Fruit fly (Drosophila melanogaster): Measurements from ENCODE around the gene CG33635.

Gene CG33635

DNA sequence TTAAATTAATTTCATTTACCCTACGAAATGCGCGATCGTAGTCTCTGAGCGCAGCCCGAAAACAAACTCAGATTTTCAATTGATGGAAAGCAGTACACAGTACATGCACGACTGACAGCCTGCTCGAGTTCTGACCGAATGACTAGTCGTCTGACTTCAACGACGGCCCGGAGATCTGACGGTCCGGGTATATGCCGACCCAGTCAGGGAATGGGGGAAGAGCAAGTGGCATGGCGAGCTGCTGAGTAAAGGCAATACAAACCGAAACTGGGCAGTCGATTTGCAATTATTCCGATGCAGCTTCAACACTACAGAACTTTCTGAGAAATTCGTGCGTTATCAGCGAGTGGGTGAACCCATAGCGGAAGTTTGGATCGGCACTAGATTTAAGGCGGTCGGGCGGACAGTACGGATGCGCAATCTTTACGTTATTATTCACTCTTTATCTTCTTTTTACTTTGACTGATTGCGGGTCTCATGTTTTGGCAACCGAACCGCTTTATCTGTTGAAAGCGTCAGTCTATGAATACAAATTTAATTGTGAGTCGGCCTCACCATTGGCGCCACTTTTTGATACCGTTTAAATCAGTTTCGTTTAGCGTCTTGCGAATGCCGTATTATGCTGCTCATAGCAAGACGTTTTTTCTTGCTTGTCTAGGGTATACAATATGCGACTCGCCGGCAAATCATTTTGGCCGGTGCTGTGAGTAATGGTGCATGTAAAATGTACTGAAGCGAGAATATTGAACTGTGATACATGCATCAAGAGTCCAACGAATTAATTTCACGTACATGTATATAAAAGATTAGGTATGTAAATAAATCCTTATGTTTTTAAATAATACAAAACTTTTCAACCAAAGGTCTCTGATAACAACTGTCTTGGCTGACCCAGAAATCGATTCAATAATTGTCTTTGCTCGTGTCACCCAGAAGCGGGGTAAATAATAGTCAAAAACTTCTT lies 37.7 kb downstream of the CG33635 start (continued):
- no peak for TF ChIP-seq zf30C (GFP tag; optimal IDR thresholded peaks at IDR 0.05)
- TF ChIP-seq CG16815 (GFP tag; optimal IDR thresholded peaks at IDR 0.05) = no peak
- no peak for TF ChIP-seq CG4617 (GFP tag; optimal IDR thresholded peaks at IDR 0.05; ENCODE audit: borderline replicate concordance)
- TF ChIP-seq Deaf1 (tag; optimal IDR thresholded peaks at IDR 0.05) = peak; percentile 58
- no peak for TF ChIP-seq CG1602 (GFP tag; optimal IDR thresholded peaks at IDR 0.05)
- no peak for TF ChIP-seq stwl (tag; optimal IDR thresholded peaks at IDR 0.05)
- TF ChIP-seq Pdp1 (GFP tag; optimal IDR thresholded peaks at IDR 0.05) = peak in 1 of 2 experiments; percentile 7
- no peak for TF ChIP-seq Doc3 (GFP tag; IDR thresholded peaks at IDR 0.05; ENCODE audit: partially characterized antibody)
- TF ChIP-seq ab (GFP tag; optimal IDR thresholded peaks at IDR 0.05) = no peak
- TF ChIP-seq Dll (GFP tag; IDR thresholded peaks at IDR 0.05; ENCODE audit: partially characterized antibody) = no peak
- TF ChIP-seq CG7786 (GFP tag; optimal IDR thresholded peaks at IDR 0.05) = no peak
- no peak for TF ChIP-seq CG12299 (tag; optimal IDR thresholded peaks at IDR 0.05)
- no peak for TF ChIP-seq CG3838 (GFP tag; optimal IDR thresholded peaks at IDR 0.05)
- TF ChIP-seq CG8388 (GFP tag; optimal IDR thresholded peaks at IDR 0.05) = no peak
- peak; percentile 18; the same call in 1 of the 2 replicates for TF ChIP-seq slbo (GFP tag; IDR thresholded peaks at IDR 0.05)
- no peak for TF ChIP-seq CG15073 (GFP tag; optimal IDR thresholded peaks at IDR 0.05)
- TF ChIP-seq HmgD (GFP tag; optimal IDR thresholded peaks at IDR 0.05) = no peak
- TF ChIP-seq CG7271 (tag; optimal IDR thresholded peaks at IDR 0.05) = no peak
- no peak for TF ChIP-seq toy (GFP tag; IDR thresholded peaks at IDR 0.05)
- no peak for TF ChIP-seq tup (GFP tag; optimal IDR thresholded peaks at IDR 0.05)
- TF ChIP-seq CG1647 (GFP tag; optimal IDR thresholded peaks at IDR 0.05) = no peak
- TF ChIP-seq Hr78 (GFP tag; optimal IDR thresholded peaks at IDR 0.05) = peak in 1 of 2 experiments; percentile 52
- no peak for TF ChIP-seq pum (GFP tag; optimal IDR thresholded peaks at IDR 0.05)
- no peak for TF ChIP-seq CG13287 (GFP tag; IDR thresholded peaks at IDR 0.05; ENCODE audit: partially characterized antibody)
- TF ChIP-seq CG18599 (GFP tag; optimal IDR thresholded peaks at IDR 0.05) = peak; percentile 29
- no peak for TF ChIP-seq sima (GFP tag; optimal IDR thresholded peaks at IDR 0.05)
- TF ChIP-seq Sry-δ (GFP tag; optimal IDR thresholded peaks at IDR 0.05) = no peak
- peak; percentile 26 for TF ChIP-seq gem (tag; optimal IDR thresholded peaks at IDR 0.05)
- TF ChIP-seq Ets65A (GFP tag) = no peak
- TF ChIP-seq CG1832 (GFP tag; optimal IDR thresholded peaks at IDR 0.05) = no peak
- TF ChIP-seq dati (GFP tag; IDR thresholded peaks at IDR 0.05) = no peak
- no peak for TF ChIP-seq E2f2 (GFP tag; IDR thresholded peaks at IDR 0.05)
- peak; percentile 23 for TF ChIP-seq exex (tag; optimal IDR thresholded peaks at IDR 0.05)
- TF ChIP-seq CG10959 (GFP tag; IDR thresholded peaks at IDR 0.05) = no peak
- no peak for TF ChIP-seq CG11093 (GFP tag; IDR thresholded peaks at IDR 0.05)
- 0 out of 4 replicates have a peak, but pooled peaks have one; percentile 51 for TF ChIP-seq chinmo (GFP tag; IDR thresholded peaks at IDR 0.05; ENCODE audit: partially characterized antibody)
- peak; percentile 7 for TF ChIP-seq lab (GFP tag; optimal IDR thresholded peaks at IDR 0.05)
- TF ChIP-seq chif (GFP tag; optimal IDR thresholded peaks at IDR 0.05) = no peak
- TF ChIP-seq Stat92E (GFP tag; optimal IDR thresholded peaks at IDR 0.05) = no peak
- TF ChIP-seq PHDP (tag; optimal IDR thresholded peaks at IDR 0.05) = no peak
- no peak for TF ChIP-seq CG18262 (tag; optimal IDR thresholded peaks at IDR 0.05)
- TF ChIP-seq ERR (GFP tag; optimal IDR thresholded peaks at IDR 0.05) = no peak
- TF ChIP-seq gce (GFP tag; IDR thresholded peaks at IDR 0.05) = no peak
- no peak for TF ChIP-seq H2.0 (GFP tag; IDR thresholded peaks at IDR 0.05)
- no peak for TF ChIP-seq sens-2 (GFP tag; IDR thresholded peaks at IDR 0.05)
- no peak for TF ChIP-seq CG1529 (GFP tag; optimal IDR thresholded peaks at IDR 0.05)
- TF ChIP-seq Antp (GFP tag; optimal IDR thresholded peaks at IDR 0.05) = peak; percentile 17
- no peak for TF ChIP-seq CG7745 (tag; optimal IDR thresholded peaks at IDR 0.05)
